Fruit fly (Drosophila melanogaster): ENCODE measurements around the gene Reepl1.

The Reepl1 gene

DNA sequence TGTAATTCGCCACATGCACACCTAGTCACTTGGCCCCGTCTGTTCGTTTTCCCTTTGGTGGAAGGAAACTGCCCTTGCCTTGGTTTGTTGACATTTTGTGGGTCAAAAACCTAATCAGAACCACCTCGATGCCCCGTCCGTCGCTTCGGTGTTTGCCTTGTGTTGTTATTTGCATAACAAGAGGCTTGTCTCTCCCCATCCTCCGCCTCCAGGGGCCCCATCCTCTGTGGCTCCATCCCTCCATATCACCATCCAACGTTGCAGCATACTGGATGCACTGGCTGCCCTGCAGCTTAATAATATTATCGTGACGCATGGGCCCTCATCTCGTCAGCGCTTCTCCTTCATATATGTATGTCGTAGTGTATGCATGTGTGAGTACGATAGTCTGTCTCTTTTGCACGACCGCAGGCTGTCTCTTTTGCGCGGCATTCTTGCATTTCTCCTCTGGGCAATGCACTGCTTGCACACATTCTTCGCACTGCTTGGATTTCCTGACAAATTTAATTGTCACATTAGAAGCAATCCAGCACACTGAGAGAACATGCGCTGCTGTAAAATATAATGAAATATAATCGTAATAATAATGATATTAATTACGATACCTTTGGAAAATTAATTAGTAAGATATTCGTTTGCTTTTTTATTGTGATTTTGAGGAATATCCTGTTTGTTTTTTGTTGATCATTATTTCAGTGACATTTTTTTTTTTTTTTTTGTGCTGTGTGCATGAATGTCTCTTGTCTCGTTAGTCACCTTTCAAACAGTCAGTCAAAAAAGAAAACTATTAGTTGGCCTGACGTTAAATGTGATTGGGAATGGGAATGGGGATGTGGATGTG lies 28.2 kb upstream of the Reepl1 start:
- TF ChIP-seq CG14711 (tag; optimal IDR thresholded peaks at IDR 0.05) (no peak), Crg-1 (GFP tag; optimal IDR thresholded peaks at IDR 0.05) (no peak), Mnt (GFP tag; optimal IDR thresholded peaks at IDR 0.05) (no peak), CG11617 (GFP tag; optimal IDR thresholded peaks at IDR 0.05) (no peak), CG7101 (tag; optimal IDR thresholded peaks at IDR 0.05) (no peak), CG1620 (GFP tag; optimal IDR thresholded peaks at IDR 0.05) (no peak), CG33017 (tag; optimal IDR thresholded peaks at IDR 0.05) (no peak), cnc (optimal IDR thresholded peaks at IDR 0.05) (no peak), cic (GFP tag; optimal IDR thresholded peaks at IDR 0.05) (no peak), bab1 (GFP tag; optimal IDR thresholded peaks at IDR 0.05) (no peak), pad (GFP tag; optimal IDR thresholded peaks at IDR 0.05) (no peak), CG5204 (GFP tag; optimal IDR thresholded peaks at IDR 0.05) (no peak), tj (GFP tag; optimal IDR thresholded peaks at IDR 0.05) (no peak), ovo (GFP tag; optimal IDR thresholded peaks at IDR 0.05) (no peak), CG7045 (GFP tag; optimal IDR thresholded peaks at IDR 0.05) (no peak), Hr96 (GFP tag; optimal IDR thresholded peaks at IDR 0.05) (no peak), kay (GFP tag; ENCODE audit: borderline replicate concordance) (no peak), Clk (GFP tag; optimal IDR thresholded peaks at IDR 0.05) (no peak)

DNA sequence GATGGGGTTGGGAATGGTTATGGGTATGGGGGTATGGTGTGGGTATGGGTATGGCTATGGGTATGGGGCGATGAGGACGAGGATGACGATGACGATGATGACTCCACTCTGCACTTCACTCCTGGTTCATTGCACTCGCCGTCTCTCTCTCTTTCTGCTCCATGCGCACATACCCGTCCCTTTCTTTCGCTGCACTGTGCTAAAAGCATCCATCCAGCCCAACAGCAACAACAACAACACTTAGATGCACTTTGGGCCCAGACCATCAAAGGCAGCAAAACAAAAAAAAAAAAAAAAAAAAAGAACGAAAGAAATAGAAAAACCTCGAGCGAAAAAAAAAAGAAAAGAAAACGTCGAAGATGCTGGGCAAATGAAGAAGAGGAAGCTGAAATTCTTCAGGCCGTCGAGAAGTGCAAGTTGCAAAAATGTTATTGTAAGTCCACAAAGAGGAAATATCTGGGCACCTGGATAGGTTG lies 27.5 kb upstream of the Reepl1 start:
- TF ChIP-seq pad (GFP tag; optimal IDR thresholded peaks at IDR 0.05) (no peak), CG1620 (GFP tag; optimal IDR thresholded peaks at IDR 0.05) (no peak), bab1 (GFP tag; optimal IDR thresholded peaks at IDR 0.05) (no peak), CG11617 (GFP tag; optimal IDR thresholded peaks at IDR 0.05) (no peak), CG5204 (GFP tag; optimal IDR thresholded peaks at IDR 0.05) (no peak), CG12768 (GFP tag; optimal IDR thresholded peaks at IDR 0.05) (no peak), CG14711 (tag; optimal IDR thresholded peaks at IDR 0.05) (no peak)

DNA sequence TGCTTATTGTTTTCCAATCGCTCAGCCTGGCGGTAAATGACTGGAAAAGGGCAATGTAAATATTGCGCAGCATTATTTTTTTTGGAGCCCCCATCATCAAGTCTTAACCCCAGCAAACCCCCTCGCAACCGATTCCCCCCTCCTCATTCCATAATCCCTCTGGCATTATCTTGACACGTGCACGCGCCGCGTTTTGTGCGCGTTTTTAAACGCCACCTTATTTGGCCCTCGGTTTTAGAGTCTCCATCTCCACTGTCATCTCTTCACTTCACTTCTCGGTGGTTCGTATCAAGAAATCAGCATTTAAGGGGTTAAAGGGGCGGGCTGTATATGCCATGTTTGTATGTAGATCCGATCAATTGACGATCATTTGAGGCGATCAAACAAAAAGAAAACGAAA lies 25.6 kb upstream of the Reepl1 start:
- no peak for TF ChIP-seq bab1 (GFP tag; optimal IDR thresholded peaks at IDR 0.05)
- TF ChIP-seq kay (GFP tag; ENCODE audit: borderline replicate concordance): no peak
- no peak for TF ChIP-seq CG1620 (GFP tag; optimal IDR thresholded peaks at IDR 0.05)
- TF ChIP-seq CG12768 (GFP tag; optimal IDR thresholded peaks at IDR 0.05): no peak
- TF ChIP-seq CG11617 (GFP tag; optimal IDR thresholded peaks at IDR 0.05): no peak
- TF ChIP-seq Clk (GFP tag; optimal IDR thresholded peaks at IDR 0.05): no peak
- TF ChIP-seq CG7101 (tag; optimal IDR thresholded peaks at IDR 0.05): no peak
- no peak for TF ChIP-seq CG7045 (GFP tag; optimal IDR thresholded peaks at IDR 0.05)
- no peak for TF ChIP-seq Hr96 (GFP tag; optimal IDR thresholded peaks at IDR 0.05)
- no peak for TF ChIP-seq CG14711 (tag; optimal IDR thresholded peaks at IDR 0.05)
- TF ChIP-seq ovo (GFP tag; optimal IDR thresholded peaks at IDR 0.05): no peak
- TF ChIP-seq Mnt (GFP tag; optimal IDR thresholded peaks at IDR 0.05): no peak
- no peak for TF ChIP-seq CG33017 (tag; optimal IDR thresholded peaks at IDR 0.05)
- no peak for TF ChIP-seq CG5204 (GFP tag; optimal IDR thresholded peaks at IDR 0.05)

DNA sequence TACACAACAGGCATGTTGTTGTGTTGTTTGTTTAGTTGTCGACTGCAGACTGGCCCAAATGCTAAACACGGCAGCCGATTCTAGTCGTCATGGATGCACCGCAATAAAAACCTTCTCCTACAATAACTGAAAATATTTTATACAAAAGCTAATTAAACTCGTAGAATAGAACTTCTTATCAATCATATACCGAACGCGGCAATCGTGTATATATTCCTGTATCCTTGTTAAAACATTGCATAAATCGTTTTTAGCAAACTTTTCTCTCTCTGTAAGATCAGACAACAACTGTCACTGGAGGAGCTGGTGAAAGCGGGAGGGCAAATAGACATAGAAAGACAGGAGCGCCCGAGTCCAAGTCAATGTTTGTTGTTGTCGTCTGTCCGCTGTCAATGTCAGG lies 23.8 kb upstream of the Reepl1 start:
- no peak for TF ChIP-seq cnc (optimal IDR thresholded peaks at IDR 0.05)

dm6 chrX:11550078-11550477 lies 22.4 kb upstream of the Reepl1 start:
- TF ChIP-seq CG7045 (GFP tag; optimal IDR thresholded peaks at IDR 0.05) (no peak), CG33017 (tag; optimal IDR thresholded peaks at IDR 0.05) (no peak), CG7101 (tag; optimal IDR thresholded peaks at IDR 0.05) (peak; percentile 73), bab1 (GFP tag; optimal IDR thresholded peaks at IDR 0.05) (peak; percentile 87), CG11617 (GFP tag; optimal IDR thresholded peaks at IDR 0.05) (peak; percentile 46)

DNA sequence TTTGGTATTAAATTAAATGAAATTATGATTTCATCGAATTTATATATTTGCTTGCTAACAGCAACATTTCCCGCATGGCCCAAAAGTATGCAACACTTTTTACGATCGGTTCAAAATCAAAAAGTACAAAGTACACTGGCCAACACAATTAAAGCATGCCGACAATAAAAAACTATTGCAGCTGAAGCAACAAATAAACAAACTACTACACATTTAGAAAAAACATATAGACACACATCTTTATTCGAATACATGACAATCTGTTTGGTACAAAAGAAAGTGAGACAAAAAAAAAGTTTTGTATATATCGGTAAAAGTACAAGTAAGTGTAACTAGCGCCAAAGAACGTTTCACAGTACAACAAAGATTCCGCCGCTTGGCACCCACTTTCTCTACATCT lies 17.4 kb upstream of the Reepl1 start:
- no peak for TF ChIP-seq CG5204 (GFP tag; optimal IDR thresholded peaks at IDR 0.05)
- TF ChIP-seq bab1 (GFP tag; optimal IDR thresholded peaks at IDR 0.05): peak; percentile 56
- TF ChIP-seq CG7045 (GFP tag; optimal IDR thresholded peaks at IDR 0.05): no peak
- TF ChIP-seq CG7101 (tag; optimal IDR thresholded peaks at IDR 0.05): peak; percentile 51
- TF ChIP-seq CG33017 (tag; optimal IDR thresholded peaks at IDR 0.05): peak; percentile 11

- TF ChIP-seq Clk (GFP tag; optimal IDR thresholded peaks at IDR 0.05) (no peak), tj (GFP tag; optimal IDR thresholded peaks at IDR 0.05) (no peak), bab1 (GFP tag; optimal IDR thresholded peaks at IDR 0.05) (no peak), pad (GFP tag; optimal IDR thresholded peaks at IDR 0.05) (no peak), CG33017 (tag; optimal IDR thresholded peaks at IDR 0.05) (no peak), CG12768 (GFP tag; optimal IDR thresholded peaks at IDR 0.05) (no peak), CG5204 (GFP tag; optimal IDR thresholded peaks at IDR 0.05) (no peak), Crg-1 (GFP tag; optimal IDR thresholded peaks at IDR 0.05) (no peak), cic (GFP tag; optimal IDR thresholded peaks at IDR 0.05) (no peak), CG14711 (tag; optimal IDR thresholded peaks at IDR 0.05) (no peak), ovo (GFP tag; optimal IDR thresholded peaks at IDR 0.05) (no peak), kay (GFP tag; ENCODE audit: borderline replicate concordance) (no peak), toe (GFP tag; optimal IDR thresholded peaks at IDR 0.05) (no peak), CG7045 (GFP tag; optimal IDR thresholded peaks at IDR 0.05) (no peak), CG11617 (GFP tag; optimal IDR thresholded peaks at IDR 0.05) (no peak), CG1620 (GFP tag; optimal IDR thresholded peaks at IDR 0.05) (no peak), Mnt (GFP tag; optimal IDR thresholded peaks at IDR 0.05) (no peak), Hr96 (GFP tag; optimal IDR thresholded peaks at IDR 0.05) (no peak), cnc (optimal IDR thresholded peaks at IDR 0.05) (no peak)
Observed at dm6 chrX:11556774-11557173, 15.7 kb upstream of the Reepl1 start.
